Worm (Caenorhabditis elegans): ENCODE results near the gene clec-24.

- no peak for TF ChIP-seq tra-4 (tag; optimal IDR thresholded peaks at IDR 0.05)
- TF ChIP-seq hmbx-1 (tag; optimal IDR thresholded peaks at IDR 0.05): no peak
- TF ChIP-seq hmg-4 (GFP tag; optimal IDR thresholded peaks at IDR 0.05): no peak
- no peak for TF ChIP-seq ceh-13 (GFP tag; optimal IDR thresholded peaks at IDR 0.05)
- no peak for TF ChIP-seq ama-1 (optimal IDR thresholded peaks at IDR 0.05)
Measured at ce11 chrV:16832865-16833264, 28.9 kb upstream of the clec-24 start, which contains the start of gene phy-3.
